Fruit fly (Drosophila melanogaster): ENCODE data around the gene CG15498.

- TF ChIP-seq psq (optimal IDR thresholded peaks at IDR 0.05) (no peak), ttk (optimal IDR thresholded peaks at IDR 0.05) (no peak), h (optimal IDR thresholded peaks at IDR 0.05) (no peak), Myc (optimal IDR thresholded peaks at IDR 0.05) (no peak), insv (optimal IDR thresholded peaks at IDR 0.05) (no peak), Sin3A (optimal IDR thresholded peaks at IDR 0.05) (no peak)
These were observed 25.5 kb upstream of the CG15498 start for dm6 chr3R:21594417-21594892.
